3 fruit fly cellular contexts compared by ENCODE assay signal in genomic region chrX:17254094-17254493, dm6.
A peak's percentile ranks its signal among the peaks of the same experiment; 100 is the strongest.
TF ChIP-seq lines count a peak whose summit lies in the region.

No protein-coding gene starts in this region.

- no peak for TF ChIP-seq CTCF in whole organism, embryonic (GFP tag; optimal IDR thresholded peaks at IDR 0.05; lab: Kevin White, UChicago)

TF ChIP-seq in whole organism, embryonic, 481 proteins besides CTCF, POLR2A, EP300 and RAD21:
- TF ChIP-seq pb (GFP tag; optimal IDR thresholded peaks at IDR 0.05; lab: Kevin White, UChicago) (no peak), az2 (GFP tag; optimal IDR thresholded peaks at IDR 0.05; lab: Kevin White, UChicago) (no peak), Blimp-1 (GFP tag; optimal IDR thresholded peaks at IDR 0.05; lab: Kevin White, UChicago) (peak; percentile 56), CG12769 (tag; optimal IDR thresholded peaks at IDR 0.05; lab: Kevin White, UChicago) (no peak), odd (GFP tag; optimal IDR thresholded peaks at IDR 0.05; lab: Kevin White, UChicago) (no peak), Neu2 (GFP tag; optimal IDR thresholded peaks at IDR 0.05; lab: Kevin White, UChicago; ENCODE audit: borderline replicate concordance) (no peak)

TF ChIP-seq in whole organism, prepupa, 60 proteins besides CTCF, POLR2A, EP300 and RAD21:
- TF ChIP-seq Blimp-1 (GFP tag; optimal IDR thresholded peaks at IDR 0.05; lab: Kevin White, UChicago) (peak; percentile 75), CG11294 (GFP tag; IDR thresholded peaks at IDR 0.05; lab: Robert Waterston, UW) (no peak), Sox102F (GFP tag; optimal IDR thresholded peaks at IDR 0.05; lab: Kevin White, UChicago) (no peak), CG8632 (GFP tag; optimal IDR thresholded peaks at IDR 0.05; lab: Kevin White, UChicago) (no peak)
TF ChIP-seq in whole organism, prepupa: peak in this region for 1.

TF ChIP-seq in whole organism, pupa, 21 proteins besides CTCF, POLR2A, EP300 and RAD21:
- peak; percentile 24 for TF ChIP-seq CG14655 (GFP tag; optimal IDR thresholded peaks at IDR 0.05; lab: Kevin White, UChicago)
- TF ChIP-seq CG34367 (tag; optimal IDR thresholded peaks at IDR 0.05; lab: Kevin White, UChicago), result no peak

Comparison
In these comparisons a context has a peak if more than half of its experiments do, and no peak if none do; other contexts are left out.
1. Of the 7 proteins assayed by ChIP-seq in both whole organism, embryonic and whole organism, prepupa: peak only in whole organism, embryonic: none; only in whole organism, prepupa: none; in both: Blimp-1; in neither: 6.